Worm (Caenorhabditis elegans) whole organism, L3 larva: ENCODE data around the gene C34C12.9.

Experiments used
- aly-2 ChIP-seq: fragments of 150-350 bp; optimal IDR thresholded peaks from 2 replicates; lab custom pipeline; 2014; ENCODE audit warnings: missing biosample characterization, missing genetic modification characterization
- jun-1 ChIP-seq: fragments of 150-350 bp; optimal IDR thresholded peaks from 2 replicates; lab custom pipeline; 2014; ENCODE audit warnings: missing biosample characterization, missing genetic modification reagents, missing genetic modification characterization
- lin-39 ChIP-seq: fragments of 150-350 bp; optimal IDR thresholded peaks from 2 replicates; lab custom pipeline; 2018; ENCODE audit warnings: missing biosample characterization, missing genetic modification reagents, missing genetic modification characterization
- nfya-1 ChIP-seq: sonication (generic microtip); optimal IDR thresholded peaks from 2 replicates; lab custom pipeline; 2017; ENCODE audit warnings: missing genetic modification characterization, mild to moderate bottlenecking, missing compliant biosample characterization, antibody characterized with exemption, moderate library complexity; ENCODE audit not compliant: insufficient read depth
- unc-62 ChIP-seq: fragments of 150-350 bp; sonication (generic microtip); optimal IDR thresholded peaks from 4 replicates; lab custom pipeline; 2014; ENCODE audit warnings: missing biosample characterization, missing genetic modification reagents, missing genetic modification characterization

- TF ChIP-seq unc-62, result no peak
- peak; percentile 7 for TF ChIP-seq jun-1 (tag; lab: Kevin White, UChicago)
- TF ChIP-seq nfya-1 (tag; lab: Kevin White, UChicago), result no peak
- no peak for TF ChIP-seq aly-2 (tag; lab: Kevin White, UChicago)
- TF ChIP-seq lin-39, result no peak
Measured at ce11 chrIII:3520417-3520816, 45.1 kb upstream of the C34C12.9 start.
